Fruit fly (Drosophila melanogaster) whole organism, embryonic: ENCODE results near the gene Inx7.

ENCODE experiments used
- Asciz ChIP-seq: fragments of 200-800 bp; sonication (Bioruptor generic); optimal IDR thresholded peaks from 2 replicates; lab custom pipeline; 2017; ENCODE audit warnings: missing biosample characterization, mild to moderate bottlenecking, missing genetic modification characterization, missing genetic modification reagents
- CG11093 ChIP-seq: fragments of 200-800 bp; sonication (Bioruptor generic); IDR thresholded peaks from 3 replicates; pipeline ENCODE4 v1.3.6; 2022; ENCODE audit warnings: missing biosample characterization, missing genetic modification characterization
- CG12769 ChIP-seq: fragments of 200-800 bp; sonication (Bioruptor generic); optimal IDR thresholded peaks from 2 replicates; lab custom pipeline; 2019; ENCODE audit warnings: missing biosample characterization, mild to moderate bottlenecking, missing genetic modification characterization, moderate library complexity
- CG13123 ChIP-seq: fragments of 200-800 bp; sonication (Bioruptor generic); optimal IDR thresholded peaks from 2 replicates; lab custom pipeline; 2016; ENCODE audit warnings: missing biosample characterization, missing genetic modification characterization
- CG13287 ChIP-seq: fragments of 200-800 bp; sonication (Bioruptor generic); IDR thresholded peaks from 2 replicates; pipeline ENCODE4 v1.3.6; 2022; ENCODE audit warnings: missing biosample characterization, missing genetic modification characterization; ENCODE audit not compliant: partially characterized antibody
- CG13424 ChIP-seq: fragments of 200-800 bp; sonication (Bioruptor generic); optimal IDR thresholded peaks from 2 replicates; lab custom pipeline; 2019; ENCODE audit warnings: missing biosample characterization, mild to moderate bottlenecking, missing genetic modification characterization, moderate library complexity
- CG2875 ChIP-seq: fragments of 200-800 bp; sonication (Bioruptor generic); optimal IDR thresholded peaks from 2 replicates; lab custom pipeline; 2017; ENCODE audit warnings: missing biosample characterization, mild to moderate bottlenecking, missing genetic modification characterization, missing genetic modification reagents
- CG32532 ChIP-seq: fragments of 200-800 bp; sonication (Bioruptor generic); IDR thresholded peaks from 2 replicates; pipeline ENCODE4 v1.3.6; 2022; ENCODE audit warnings: missing biosample characterization, missing genetic modification characterization
- CG34422 ChIP-seq: fragments of 200-800 bp; sonication (Bioruptor generic); IDR thresholded peaks from 3 replicates; pipeline ENCODE4 v1.3.6; 2022; ENCODE audit warnings: missing biosample characterization, missing genetic modification characterization
- CG4328 ChIP-seq: fragments of 200-800 bp; sonication (Bioruptor generic); optimal IDR thresholded peaks from 3 replicates; lab custom pipeline; 2017; ENCODE audit warnings: missing biosample characterization, missing genetic modification reagents, missing genetic modification characterization
- CG5953 ChIP-seq: fragments of 200-800 bp; sonication (Bioruptor generic); IDR thresholded peaks from 2 replicates; pipeline ENCODE4 v1.3.6; 2022; ENCODE audit warnings: missing biosample characterization, missing genetic modification characterization
- CG7357 ChIP-seq: fragments of 200-800 bp; sonication (Bioruptor generic); IDR thresholded peaks from 3 replicates; pipeline ENCODE4 v1.3.6; 2022; ENCODE audit warnings: missing biosample characterization, missing genetic modification characterization
- CG8281 ChIP-seq: fragments of 200-800 bp; sonication (Bioruptor generic); optimal IDR thresholded peaks from 2 replicates; lab custom pipeline; 2018; ENCODE audit warnings: missing biosample characterization, mild to moderate bottlenecking, missing genetic modification characterization, moderate library complexity
- Chrac-16 ChIP-seq: fragments of 200-800 bp; sonication (Bioruptor generic); optimal IDR thresholded peaks from 3 replicates; lab custom pipeline; 2016; ENCODE audit warnings: missing biosample characterization, missing genetic modification characterization
- E2f2 ChIP-seq: fragments of 200-800 bp; sonication (Bioruptor generic); IDR thresholded peaks from 2 replicates; pipeline ENCODE4 v1.3.6; 2022; ENCODE audit warnings: missing biosample characterization, missing genetic modification characterization
- GATAe ChIP-seq: fragments of 200-800 bp; sonication (Bioruptor generic); conservative IDR thresholded peaks from 2 replicates; pipeline ENCODE4 v1.3.6; 2022; ENCODE audit warnings: missing biosample characterization, missing genetic modification characterization
- HmgD ChIP-seq: fragments of 200-800 bp; sonication (Bioruptor generic); optimal IDR thresholded peaks from 3 replicates; lab custom pipeline; 2016; ENCODE audit warnings: missing biosample characterization, missing genetic modification characterization
- Hmx ChIP-seq: fragments of 200-800 bp; sonication (Bioruptor generic); optimal IDR thresholded peaks from 2 replicates; lab custom pipeline; 2016; ENCODE audit warnings: missing biosample characterization, missing genetic modification characterization
- Hsf ChIP-seq: fragments of 200-800 bp; sonication (Bioruptor generic); optimal IDR thresholded peaks from 3 replicates; lab custom pipeline; 2016; ENCODE audit warnings: missing biosample characterization, missing genetic modification characterization
- Jarid2 ChIP-seq: fragments of 200-800 bp; sonication (Bioruptor generic); optimal IDR thresholded peaks from 3 replicates; lab custom pipeline; 2017; ENCODE audit warnings: mild to moderate bottlenecking, missing biosample characterization, missing genetic modification reagents, missing genetic modification characterization
- MTF-1 ChIP-seq: fragments of 200-800 bp; sonication (Bioruptor generic); optimal IDR thresholded peaks from 2 replicates; lab custom pipeline; 2018; ENCODE audit warnings: missing biosample characterization, mild to moderate bottlenecking, missing genetic modification characterization, borderline replicate concordance
- Mes4 ChIP-seq: fragments of 200-800 bp; sonication (Bioruptor generic); optimal IDR thresholded peaks from 2 replicates; lab custom pipeline; 2016; ENCODE audit warnings: missing biosample characterization, missing genetic modification characterization
- Nf-YB ChIP-seq: fragments of 200-800 bp; sonication (Bioruptor generic); optimal IDR thresholded peaks from 3 replicates; lab custom pipeline; 2019; ENCODE audit warnings: missing biosample characterization, mild to moderate bottlenecking, missing genetic modification characterization, moderate library complexity
- Poxn ChIP-seq: fragments of 200-800 bp; sonication (Bioruptor generic); IDR thresholded peaks from 2 replicates; pipeline ENCODE4 v1.3.6; 2022; ENCODE audit warnings: missing biosample characterization, missing genetic modification characterization
- Side ChIP-seq: fragments of 200-800 bp; sonication (Bioruptor generic); optimal IDR thresholded peaks from 2 replicates; lab custom pipeline; 2016; ENCODE audit warnings: missing biosample characterization, missing genetic modification characterization
- Stat92E ChIP-seq, 3 experiments: fragments of >200 bp in 2 of 3; fragments of 200-800 bp in 1 of 3; sonication (Bioruptor generic) in 1 of 3; optimal IDR thresholded peaks; 2 replicates each; lab custom pipeline; 2017 to 2019; ENCODE audit warnings: missing biosample characterization in 3 of 3, missing genetic modification characterization in 3 of 3, mild to moderate bottlenecking in 1 of 3, moderate library complexity in 1 of 3
- Usf ChIP-seq: fragments of 200-800 bp; sonication (Bioruptor generic); optimal IDR thresholded peaks from 2 replicates; lab custom pipeline; 2017; ENCODE audit warnings: missing genotype, missing biosample characterization, missing genetic modification characterization
- ara ChIP-seq: fragments of 200-800 bp; sonication (Bioruptor generic); IDR thresholded peaks from 2 replicates; pipeline ENCODE4 v1.3.6; 2022; ENCODE audit warnings: missing biosample characterization, missing genetic modification characterization
- cas ChIP-seq: fragments of 200-800 bp; sonication (Bioruptor generic); IDR thresholded peaks from 2 replicates; pipeline ENCODE4 v1.3.6; 2022; ENCODE audit warnings: missing biosample characterization, missing genetic modification characterization
- corto ChIP-seq: fragments of 200-800 bp; sonication (Bioruptor generic); optimal IDR thresholded peaks from 2 replicates; lab custom pipeline; 2016; ENCODE audit warnings: missing biosample characterization, mild to moderate bottlenecking, missing genetic modification characterization, moderate library complexity
- crol ChIP-seq: fragments of 200-800 bp; sonication (Bioruptor generic); IDR thresholded peaks from 2 replicates; pipeline ENCODE4 v1.3.6; 2022; ENCODE audit warnings: missing biosample characterization, missing genetic modification characterization
- cwo ChIP-seq: fragments of 200-800 bp; sonication (Bioruptor generic); optimal IDR thresholded peaks from 3 replicates; lab custom pipeline; 2017; ENCODE audit warnings: missing biosample characterization, missing genetic modification characterization, mild to moderate bottlenecking, moderate library complexity, missing genetic modification reagents
- danr ChIP-seq: fragments of 200-800 bp; sonication (Bioruptor generic); IDR thresholded peaks from 2 replicates; pipeline ENCODE4 v1.3.6; 2022; ENCODE audit warnings: missing biosample characterization, missing genetic modification characterization
- eve ChIP-seq, 2 experiments: fragments of >200 bp; optimal IDR thresholded peaks; 2 replicates each; lab custom pipeline; 2017; ENCODE audit warnings: missing biosample characterization in 2 of 2, missing genetic modification characterization in 2 of 2
- ftz-f1 ChIP-seq: fragments of 200-800 bp; sonication (Bioruptor generic); optimal IDR thresholded peaks from 2 replicates; lab custom pipeline; 2016; ENCODE audit warnings: missing biosample characterization, missing genetic modification characterization
- gro ChIP-seq: fragments of 200-800 bp; sonication (Bioruptor generic); optimal IDR thresholded peaks from 2 replicates; lab custom pipeline; 2016; ENCODE audit warnings: missing biosample characterization, missing genetic modification characterization
- kah ChIP-seq: fragments of 200-800 bp; sonication (Bioruptor generic); optimal IDR thresholded peaks from 2 replicates; lab custom pipeline; 2018; ENCODE audit warnings: missing biosample characterization, mild to moderate bottlenecking, missing genetic modification characterization
- knrl ChIP-seq: fragments of 200-800 bp; sonication (Bioruptor generic); IDR thresholded peaks from 3 replicates; pipeline ENCODE4 v1.3.6; 2022; ENCODE audit warnings: missing biosample characterization, missing genetic modification characterization; ENCODE audit not compliant: partially characterized antibody
- lilli ChIP-seq: fragments of 200-800 bp; sonication (Bioruptor generic); optimal IDR thresholded peaks from 3 replicates; lab custom pipeline; 2016; ENCODE audit warnings: missing biosample characterization, missing genetic modification characterization
- lola ChIP-seq, 3 experiments: fragments of >200 bp in 2 of 3; fragments of 200-800 bp in 1 of 3; sonication (Bioruptor generic) in 1 of 3; optimal IDR thresholded peaks; 2 replicates each; lab custom pipeline; 2017 to 2019; ENCODE audit warnings: missing biosample characterization in 3 of 3, missing genetic modification characterization in 3 of 3, mild to moderate bottlenecking in 1 of 3, moderate library complexity in 1 of 3
- mam ChIP-seq: fragments of 200-800 bp; sonication (Bioruptor generic); optimal IDR thresholded peaks from 3 replicates; lab custom pipeline; 2016; ENCODE audit warnings: missing biosample characterization, missing genetic modification characterization
- nom ChIP-seq: fragments of 200-800 bp; sonication (Bioruptor generic); optimal IDR thresholded peaks from 2 replicates; lab custom pipeline; 2017; ENCODE audit warnings: missing biosample characterization, missing genetic modification characterization, mild to moderate bottlenecking, moderate library complexity, missing genetic modification reagents
- pita ChIP-seq: fragments of 200-800 bp; sonication (Bioruptor generic); optimal IDR thresholded peaks from 2 replicates; lab custom pipeline; 2017; ENCODE audit warnings: missing biosample characterization, mild to moderate bottlenecking, missing genetic modification characterization
- sc ChIP-seq, 3 experiments: fragments of >200 bp in 2 of 3; fragments of 200-800 bp in 1 of 3; sonication (Bioruptor generic) in 1 of 3; optimal IDR thresholded peaks; 2 replicates in 2 of 3; 3 replicates in 1 of 3; lab custom pipeline; 2017; ENCODE audit warnings: mild to moderate bottlenecking in 1 of 3, missing biosample characterization in 1 of 3, missing genetic modification characterization in 1 of 3, missing genetic modification reagents in 1 of 3
- ssp ChIP-seq: fragments of 200-800 bp; sonication (Bioruptor generic); IDR thresholded peaks from 2 replicates; pipeline ENCODE4 v1.3.6; 2022; ENCODE audit warnings: missing biosample characterization, missing genetic modification characterization
- stwl ChIP-seq: fragments of 200-800 bp; sonication (Bioruptor generic); optimal IDR thresholded peaks from 3 replicates; lab custom pipeline; 2018; ENCODE audit warnings: missing biosample characterization, mild to moderate bottlenecking, missing genetic modification characterization, moderate library complexity
- tin ChIP-seq: fragments of 200-800 bp; sonication (Bioruptor generic); optimal IDR thresholded peaks from 3 replicates; lab custom pipeline; 2016; ENCODE audit warnings: missing biosample characterization, missing genetic modification characterization
- toy ChIP-seq: fragments of 200-800 bp; sonication (Bioruptor generic); IDR thresholded peaks from 2 replicates; pipeline ENCODE4 v1.3.6; 2022; ENCODE audit warnings: missing biosample characterization, missing genetic modification characterization
- trem ChIP-seq: fragments of 200-800 bp; optimal IDR thresholded peaks from 3 replicates; lab custom pipeline; 2019; ENCODE audit warnings: missing biosample characterization, mild to moderate bottlenecking, missing genetic modification characterization, moderate library complexity
- unc-4 ChIP-seq: fragments of 200-800 bp; sonication (Bioruptor generic); IDR thresholded peaks from 2 replicates; pipeline ENCODE4 v1.3.6; 2022; ENCODE audit warnings: missing biosample characterization, missing genetic modification characterization; ENCODE audit not compliant: partially characterized antibody

The Inx7 gene

dm6 chrX:6998492-6998852 lies 5.1 kb upstream of the Inx7 start, which contains the start of gene Inx2 (continued):
- TF ChIP-seq CG8281 (tag; lab: Kevin White, UChicago) (no peak), Chrac-16 (no peak), CG12769 (tag; lab: Kevin White, UChicago) (peak; percentile 83), crol (GFP tag; lab: Robert Waterston, UW) (peak; percentile 99), Usf (no peak), CG2875 (GFP tag; lab: Kevin White, UChicago) (no peak), unc-4 (GFP tag; lab: Robert Waterston, UW) (no peak), sc (optimal IDR thresholded peaks at IDR 0.05; lab: Kevin White, UChicago) (no peak), sc (GFP tag; optimal IDR thresholded peaks at IDR 0.05; lab: Kevin White, UChicago) (no peak), Side (GFP tag; lab: Kevin White, UChicago) (peak; percentile 15), cas (GFP tag; lab: Robert Waterston, UW) (no peak), CG4328 (GFP tag; lab: Kevin White, UChicago) (no peak), CG13287 (GFP tag; lab: Robert Waterston, UW) (peak; percentile 61; the same call in 1 of the 2 replicates), CG11093 (GFP tag; lab: Robert Waterston, UW) (no peak), eve (GFP tag; optimal IDR thresholded peaks at IDR 0.05; lab: Kevin White, UChicago) (no peak), CG5953 (GFP tag; lab: Robert Waterston, UW) (no peak; the same call in 1 of the 2 replicates), lilli (GFP tag; lab: Kevin White, UChicago) (peak; percentile 47), corto (GFP tag; lab: Kevin White, UChicago) (no peak), Hsf (GFP tag; lab: Kevin White, UChicago) (no peak), pita (no peak), tin (GFP tag; lab: Kevin White, UChicago) (no peak), lola (GFP tag; optimal IDR thresholded peaks at IDR 0.05; lab: Kevin White, UChicago) (no peak), trem (no peak), danr (GFP tag; lab: Robert Waterston, UW) (no peak), knrl (0 out of 3 replicates have a peak, but pooled peaks have one; percentile 41), gro (GFP tag; lab: Kevin White, UChicago) (peak; percentile 52), CG34422 (GFP tag; lab: Robert Waterston, UW) (peak; percentile 71; the same call in 2 of the 3 replicates), Mes4 (peak; percentile 1), E2f2 (GFP tag; lab: Robert Waterston, UW) (peak; percentile 31; the same call in 1 of the 2 replicates), Asciz (GFP tag; lab: Kevin White, UChicago) (peak; percentile 41), ssp (GFP tag; lab: Robert Waterston, UW) (no peak), GATAe (GFP tag; lab: Robert Waterston, UW) (no peak), CG32532 (peak; percentile 62; the same call in 1 of the 2 replicates), Poxn (GFP tag; lab: Robert Waterston, UW) (no peak), CG13123 (GFP tag; lab: Kevin White, UChicago) (no peak), toy (no peak), MTF-1 (GFP tag; lab: Kevin White, UChicago) (peak; percentile 29), CG7357 (GFP tag; lab: Robert Waterston, UW) (no peak), ara (GFP tag; lab: Robert Waterston, UW) (peak; percentile 15; the same call in 1 of the 2 replicates), Hmx (GFP tag; lab: Kevin White, UChicago) (no peak), HmgD (GFP tag; lab: Kevin White, UChicago) (peak; percentile 73), Nf-YB (peak; percentile 11), CG13424 (no peak), stwl (tag; lab: Kevin White, UChicago) (no peak), Stat92E (GFP tag; optimal IDR thresholded peaks at IDR 0.05; lab: Kevin White, UChicago) (peak in 1 of 3 experiments; percentile 47), kah (peak; percentile 74), ftz-f1 (GFP tag; lab: Kevin White, UChicago) (peak; percentile 61), Jarid2 (GFP tag; lab: Kevin White, UChicago) (peak; percentile 99), nom (GFP tag; lab: Kevin White, UChicago) (peak; percentile 77), cwo (GFP tag; lab: Kevin White, UChicago) (peak; percentile 38), mam (no peak)
